Fruit fly (Drosophila melanogaster) whole organism: Measurements from ENCODE around the gene Hsp70Bc.
"Not testable (repeated sequence)": the region's sequence is repeated elsewhere in the genome, so short reads cannot be mapped to it uniquely, and the experiment has no call there.

ENCODE experiments used
- Dll ChIP-seq: fragments of >200 bp; optimal IDR thresholded peaks from 2 replicates; lab custom pipeline; 2017
- EcR ChIP-seq, 2 experiments: fragments of >200 bp; optimal IDR thresholded peaks; 2 replicates each; lab custom pipeline; 2017; ENCODE audit warnings: missing biosample characterization in 2 of 2, missing genetic modification characterization in 2 of 2, missing genetic modification reagents in 2 of 2
- pan ChIP-seq: fragments of >200 bp; optimal IDR thresholded peaks from 2 replicates; lab custom pipeline; 2017
- psq ChIP-seq: fragments of >200 bp; optimal IDR thresholded peaks from 2 replicates; lab custom pipeline; 2017

DNA sequence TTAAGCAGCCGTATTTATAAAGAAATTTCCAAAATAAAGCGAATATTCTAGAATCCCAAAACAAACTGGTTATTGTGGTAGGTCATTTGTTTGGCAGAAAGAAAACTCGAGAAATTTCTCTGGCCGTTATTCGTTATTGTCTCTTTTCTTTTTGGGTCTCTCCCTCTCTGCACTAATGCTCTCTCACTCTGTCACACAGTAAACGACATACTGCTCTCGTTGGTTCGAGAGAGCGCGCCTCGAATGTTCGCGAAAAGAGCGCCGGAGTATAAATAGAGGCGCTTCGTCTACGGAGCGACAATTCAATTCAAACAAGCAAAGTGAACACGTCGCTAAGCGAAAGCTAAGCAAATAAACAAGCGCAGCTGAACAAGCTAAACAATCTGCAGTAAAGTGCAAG lies at the start of gene Hsp70Bc:
- not testable (repeated sequence) for TF ChIP-seq EcR (GFP tag; optimal IDR thresholded peaks at IDR 0.05; lab: Kevin White, UChicago); psq (lab: Kevin White, UChicago); pan (lab: Kevin White, UChicago); Dll
